Fruit fly (Drosophila melanogaster) whole organism, prepupa: ENCODE measurements around the gene mip130.

Experiments
- Blimp-1 ChIP-seq: fragments of 200-800 bp; sonication (Bioruptor generic); optimal IDR thresholded peaks from 3 replicates; lab custom pipeline; 2017; ENCODE audit warnings: missing biosample characterization, missing genetic modification characterization, mild to moderate bottlenecking, moderate library complexity, missing genetic modification reagents
- CG11294 ChIP-seq: fragments of 200-800 bp; sonication (Bioruptor generic); IDR thresholded peaks from 2 replicates; pipeline ENCODE4 v1.3.6; 2022; ENCODE audit warnings: missing biosample characterization, missing genetic modification characterization
- CG11762 ChIP-seq: fragments of 200-800 bp; sonication (Bioruptor generic); optimal IDR thresholded peaks from 3 replicates; lab custom pipeline; 2016; ENCODE audit warnings: missing biosample characterization, missing genetic modification characterization; ENCODE audit not compliant: insufficient read depth
- CG16779 ChIP-seq: fragments of 200-800 bp; sonication (Bioruptor generic); optimal IDR thresholded peaks from 3 replicates; lab custom pipeline; 2017; ENCODE audit warnings: missing biosample characterization, mild to moderate bottlenecking, missing genetic modification characterization
- CG6163 ChIP-seq: fragments of 200-800 bp; sonication (Bioruptor generic); IDR thresholded peaks from 3 replicates; pipeline ENCODE4 v1.3.6; 2022; ENCODE audit warnings: missing biosample characterization, missing genetic modification characterization
- CG6854 ChIP-seq: fragments of 200-800 bp; sonication (Bioruptor generic); optimal IDR thresholded peaks from 2 replicates; lab custom pipeline; 2017; ENCODE audit warnings: missing biosample characterization, mild to moderate bottlenecking, missing genetic modification characterization
- CG8119 ChIP-seq: fragments of 200-800 bp; sonication (Bioruptor generic); IDR thresholded peaks from 3 replicates; pipeline ENCODE4 v1.3.6; 2022; ENCODE audit warnings: missing biosample characterization, missing genetic modification characterization
- CG9139 ChIP-seq: fragments of 200-800 bp; sonication (Bioruptor generic); optimal IDR thresholded peaks from 3 replicates; lab custom pipeline; 2017; ENCODE audit warnings: missing biosample characterization, mild to moderate bottlenecking, missing genetic modification characterization
- Hr38 ChIP-seq: sonication (Bioruptor generic); optimal IDR thresholded peaks from 2 replicates; lab custom pipeline; 2016; ENCODE audit warnings: missing biosample characterization, missing genetic modification characterization
- Lpt ChIP-seq: fragments of 200-800 bp; sonication (Bioruptor generic); optimal IDR thresholded peaks from 3 replicates; lab custom pipeline; 2016; ENCODE audit warnings: missing biosample characterization, missing genetic modification characterization
- Sox102F ChIP-seq: fragments of 200-800 bp; sonication (Bioruptor generic); optimal IDR thresholded peaks from 2 replicates; lab custom pipeline; 2016; ENCODE audit warnings: missing biosample characterization, mild to moderate bottlenecking, missing genetic modification characterization
- cyc ChIP-seq: fragments of 200-800 bp; sonication (Bioruptor generic); optimal IDR thresholded peaks from 3 replicates; lab custom pipeline; 2016; ENCODE audit warnings: missing biosample characterization, missing genetic modification characterization
- salr ChIP-seq, 2 experiments: fragments of 200-800 bp; sonication (Bioruptor generic); optimal IDR thresholded peaks; 3 replicates each; lab custom pipeline; 2016 to 2018; ENCODE audit warnings: missing biosample characterization in 2 of 2, missing genetic modification characterization in 2 of 2, mild to moderate bottlenecking in 1 of 2
- vri ChIP-seq: fragments of 200-800 bp; sonication (Bioruptor generic); optimal IDR thresholded peaks from 3 replicates; lab custom pipeline; 2016; ENCODE audit warnings: missing biosample characterization, mild to moderate bottlenecking, missing genetic modification characterization

- TF ChIP-seq CG16779 (tag; lab: Kevin White, UChicago) (no peak), CG9139 (no peak), Lpt (GFP tag; lab: Kevin White, UChicago) (no peak), CG6854 (GFP tag; lab: Kevin White, UChicago) (no peak), vri (GFP tag; lab: Kevin White, UChicago) (peak; percentile 37), Hr38 (GFP tag; lab: Kevin White, UChicago) (no peak), Blimp-1 (no peak), CG11762 (GFP tag; lab: Kevin White, UChicago) (no peak), salr (GFP tag; optimal IDR thresholded peaks at IDR 0.05; lab: Kevin White, UChicago) (no peak), cyc (GFP tag; lab: Kevin White, UChicago) (no peak), CG11294 (GFP tag; lab: Robert Waterston, UW) (no peak), CG6163 (no peak), CG8119 (GFP tag; lab: Robert Waterston, UW) (no peak), Sox102F (no peak)
Measured at dm6 chrX:1945241-1945640, 37.2 kb downstream of the mip130 start.
